Fruit fly (Drosophila melanogaster) whole organism, prepupa: ENCODE measurements around the gene CG11562.

Experiments
- CG11294 ChIP-seq: fragments of 200-800 bp; sonication (Bioruptor generic); IDR thresholded peaks from 2 replicates; pipeline ENCODE4 v1.3.6; 2022; ENCODE audit warnings: missing biosample characterization, missing genetic modification characterization
- CG11902 ChIP-seq: fragments of 200-800 bp; sonication (Bioruptor generic); optimal IDR thresholded peaks from 3 replicates; lab custom pipeline; 2016; ENCODE audit warnings: missing biosample characterization, missing genetic modification characterization
- CG16779 ChIP-seq: fragments of 200-800 bp; sonication (Bioruptor generic); optimal IDR thresholded peaks from 3 replicates; lab custom pipeline; 2017; ENCODE audit warnings: missing biosample characterization, mild to moderate bottlenecking, missing genetic modification characterization
- CG31627 ChIP-seq: fragments of 200-800 bp; sonication (Bioruptor generic); optimal IDR thresholded peaks from 3 replicates; lab custom pipeline; 2016; ENCODE audit warnings: missing biosample characterization, missing genetic modification characterization
- CG3919 ChIP-seq: fragments of 200-800 bp; sonication (Bioruptor generic); optimal IDR thresholded peaks from 3 replicates; lab custom pipeline; 2016; ENCODE audit warnings: missing biosample characterization, missing genetic modification characterization
- CG4318 ChIP-seq: fragments of 200-800 bp; sonication (Bioruptor generic); optimal IDR thresholded peaks from 3 replicates; lab custom pipeline; 2017; ENCODE audit warnings: missing biosample characterization, mild to moderate bottlenecking, missing genetic modification characterization
- CG6163 ChIP-seq: fragments of 200-800 bp; sonication (Bioruptor generic); IDR thresholded peaks from 3 replicates; pipeline ENCODE4 v1.3.6; 2022; ENCODE audit warnings: missing biosample characterization, missing genetic modification characterization
- CG6276 ChIP-seq: fragments of 200-800 bp; sonication (Bioruptor generic); optimal IDR thresholded peaks from 2 replicates; lab custom pipeline; 2017; ENCODE audit warnings: missing biosample characterization, mild to moderate bottlenecking, missing genetic modification characterization
- CG6792 ChIP-seq: fragments of 200-800 bp; sonication (Bioruptor generic); optimal IDR thresholded peaks from 3 replicates; lab custom pipeline; 2016; ENCODE audit warnings: missing biosample characterization, missing genetic modification characterization
- CG6808 ChIP-seq: fragments of 200-800 bp; sonication (Bioruptor generic); optimal IDR thresholded peaks from 3 replicates; lab custom pipeline; 2017; ENCODE audit warnings: missing biosample characterization, missing genetic modification characterization, mild to moderate bottlenecking, moderate library complexity, missing genetic modification reagents
- CG7368 ChIP-seq: fragments of 200-800 bp; sonication (Bioruptor generic); optimal IDR thresholded peaks from 3 replicates; lab custom pipeline; 2016; ENCODE audit warnings: missing biosample characterization, missing genetic modification characterization
- CG8119 ChIP-seq: fragments of 200-800 bp; sonication (Bioruptor generic); IDR thresholded peaks from 3 replicates; pipeline ENCODE4 v1.3.6; 2022; ENCODE audit warnings: missing biosample characterization, missing genetic modification characterization
- CG8319 ChIP-seq: fragments of 200-800 bp; sonication (Bioruptor generic); optimal IDR thresholded peaks from 3 replicates; lab custom pipeline; 2016; ENCODE audit warnings: missing biosample characterization, missing genetic modification characterization
- CG8632 ChIP-seq: fragments of 200-800 bp; sonication (Bioruptor generic); optimal IDR thresholded peaks from 3 replicates; lab custom pipeline; 2016; ENCODE audit warnings: missing biosample characterization, missing genetic modification characterization
- CG9139 ChIP-seq: fragments of 200-800 bp; sonication (Bioruptor generic); optimal IDR thresholded peaks from 3 replicates; lab custom pipeline; 2017; ENCODE audit warnings: missing biosample characterization, mild to moderate bottlenecking, missing genetic modification characterization
- Eip78C ChIP-seq: fragments of 200-800 bp; sonication (Bioruptor generic); peaks from one replicate; lab custom pipeline; 2016; ENCODE audit warnings: missing biosample characterization, missing genetic modification characterization
- Eip93F ChIP-seq: fragments of 200-800 bp; sonication (Bioruptor generic); optimal IDR thresholded peaks from 2 replicates; lab custom pipeline; 2016; ENCODE audit warnings: missing biosample characterization, mild to moderate bottlenecking, missing genetic modification characterization
- Ets21C ChIP-seq: fragments of 200-800 bp; sonication (Bioruptor generic); optimal IDR thresholded peaks from 3 replicates; lab custom pipeline; 2016; ENCODE audit warnings: missing biosample characterization, missing genetic modification characterization
- Ets96B ChIP-seq: fragments of 200-800 bp; optimal IDR thresholded peaks from 2 replicates; lab custom pipeline; 2019; ENCODE audit warnings: missing biosample characterization, mild to moderate bottlenecking, missing genetic modification characterization, moderate library complexity
- Gug ChIP-seq: fragments of 200-800 bp; sonication (Bioruptor generic); IDR thresholded peaks from 2 replicates; pipeline ENCODE4 v1.3.6; 2022; ENCODE audit warnings: missing biosample characterization, missing genetic modification characterization
- Hr39 ChIP-seq: fragments of 200-800 bp; sonication (Bioruptor generic); optimal IDR thresholded peaks from 2 replicates; lab custom pipeline; 2016; ENCODE audit warnings: missing biosample characterization, missing genetic modification characterization
- Lpt ChIP-seq: fragments of 200-800 bp; sonication (Bioruptor generic); optimal IDR thresholded peaks from 3 replicates; lab custom pipeline; 2016; ENCODE audit warnings: missing biosample characterization, missing genetic modification characterization
- Met ChIP-seq: fragments of 200-800 bp; sonication (Bioruptor generic); optimal IDR thresholded peaks from 3 replicates; lab custom pipeline; 2016; ENCODE audit warnings: missing biosample characterization, missing genetic modification characterization
- Smox ChIP-seq: fragments of 200-800 bp; sonication (Bioruptor generic); optimal IDR thresholded peaks from 3 replicates; lab custom pipeline; 2016; ENCODE audit warnings: missing biosample characterization, missing genetic modification characterization
- Sox102F ChIP-seq: fragments of 200-800 bp; sonication (Bioruptor generic); optimal IDR thresholded peaks from 2 replicates; lab custom pipeline; 2016; ENCODE audit warnings: missing biosample characterization, mild to moderate bottlenecking, missing genetic modification characterization
- Sox14 ChIP-seq: fragments of 200-800 bp; sonication (Bioruptor generic); optimal IDR thresholded peaks from 3 replicates; lab custom pipeline; 2016; ENCODE audit warnings: missing biosample characterization, missing genetic modification characterization
- achi ChIP-seq: fragments of 200-800 bp; sonication (Bioruptor generic); optimal IDR thresholded peaks from 3 replicates; lab custom pipeline; 2016; ENCODE audit warnings: missing biosample characterization, missing genetic modification characterization
- cyc ChIP-seq: fragments of 200-800 bp; sonication (Bioruptor generic); optimal IDR thresholded peaks from 3 replicates; lab custom pipeline; 2016; ENCODE audit warnings: missing biosample characterization, missing genetic modification characterization
- esn ChIP-seq: fragments of 200-800 bp; sonication (Bioruptor generic); optimal IDR thresholded peaks from 2 replicates; lab custom pipeline; 2016; ENCODE audit warnings: missing biosample characterization, mild to moderate bottlenecking, missing genetic modification characterization, moderate library complexity
- fd85E ChIP-seq: fragments of 200-800 bp; sonication (Bioruptor generic); optimal IDR thresholded peaks from 3 replicates; lab custom pipeline; 2016; ENCODE audit warnings: missing biosample characterization, missing genetic modification characterization
- pdm3 ChIP-seq: fragments of 200-800 bp; sonication (Bioruptor generic); optimal IDR thresholded peaks from 3 replicates; lab custom pipeline; 2016; ENCODE audit warnings: missing biosample characterization, missing genetic modification characterization
- salr ChIP-seq, 2 experiments: fragments of 200-800 bp; sonication (Bioruptor generic); optimal IDR thresholded peaks; 3 replicates each; lab custom pipeline; 2016 to 2018; ENCODE audit warnings: missing biosample characterization in 2 of 2, missing genetic modification characterization in 2 of 2, mild to moderate bottlenecking in 1 of 2
- spab ChIP-seq: fragments of 200-800 bp; sonication (Bioruptor generic); optimal IDR thresholded peaks from 2 replicates; lab custom pipeline; 2017; ENCODE audit warnings: missing biosample characterization, mild to moderate bottlenecking, missing genetic modification characterization, missing genetic modification reagents
- svp ChIP-seq: fragments of 200-800 bp; sonication (Bioruptor generic); peaks from one replicate; lab custom pipeline; 2016; ENCODE audit warnings: missing biosample characterization, missing genetic modification characterization
- topi ChIP-seq: fragments of 200-800 bp; sonication (Bioruptor generic); optimal IDR thresholded peaks from 3 replicates; lab custom pipeline; 2016; ENCODE audit warnings: missing biosample characterization, missing genetic modification characterization
- vri ChIP-seq: fragments of 200-800 bp; sonication (Bioruptor generic); optimal IDR thresholded peaks from 3 replicates; lab custom pipeline; 2016; ENCODE audit warnings: missing biosample characterization, mild to moderate bottlenecking, missing genetic modification characterization

CG11562 gene

DNA sequence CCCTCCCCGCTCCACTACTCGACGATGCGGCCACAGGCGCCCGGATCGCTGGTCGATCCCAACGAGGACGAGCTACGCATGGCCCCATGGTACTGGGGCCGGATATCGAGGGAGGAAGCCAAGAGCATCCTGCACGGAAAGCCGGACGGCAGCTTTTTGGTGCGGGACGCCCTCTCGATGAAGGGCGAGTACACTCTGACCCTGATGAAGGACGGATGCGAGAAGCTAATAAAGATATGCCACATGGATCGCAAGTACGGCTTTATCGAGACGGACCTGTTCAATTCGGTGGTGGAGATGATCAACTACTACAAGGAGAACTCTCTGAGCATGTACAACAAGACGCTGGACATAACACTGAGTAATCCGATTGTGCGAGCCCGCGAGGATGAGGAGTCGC, 6.8 kb downstream of the CG11562 start:
- TF ChIP-seq svp (peak; percentile 2), esn (GFP tag; lab: Kevin White, UChicago) (no peak)

DNA sequence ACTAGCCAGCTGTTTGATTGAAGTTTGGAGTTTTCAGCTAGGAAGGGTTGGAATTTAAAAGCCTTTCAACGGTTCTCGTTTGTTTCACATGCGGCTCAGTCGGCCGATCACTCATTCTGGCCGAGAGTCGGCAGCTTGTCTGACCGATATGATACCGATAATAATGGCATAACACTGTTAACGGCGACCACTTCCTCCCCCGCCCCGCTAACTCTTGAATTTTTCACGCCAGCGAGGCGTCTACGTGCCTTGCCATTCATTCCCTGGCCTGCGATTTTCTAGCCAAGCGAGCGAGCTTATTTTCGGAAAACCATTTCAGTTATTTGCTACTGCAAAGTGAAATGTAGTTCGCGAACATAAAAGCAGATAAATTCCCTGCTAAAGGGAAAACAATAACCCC, 7.8 kb downstream of the CG11562 start:
- TF ChIP-seq Gug (GFP tag; lab: Robert Waterston, UW) = no peak
- TF ChIP-seq vri = peak; percentile 90

DNA sequence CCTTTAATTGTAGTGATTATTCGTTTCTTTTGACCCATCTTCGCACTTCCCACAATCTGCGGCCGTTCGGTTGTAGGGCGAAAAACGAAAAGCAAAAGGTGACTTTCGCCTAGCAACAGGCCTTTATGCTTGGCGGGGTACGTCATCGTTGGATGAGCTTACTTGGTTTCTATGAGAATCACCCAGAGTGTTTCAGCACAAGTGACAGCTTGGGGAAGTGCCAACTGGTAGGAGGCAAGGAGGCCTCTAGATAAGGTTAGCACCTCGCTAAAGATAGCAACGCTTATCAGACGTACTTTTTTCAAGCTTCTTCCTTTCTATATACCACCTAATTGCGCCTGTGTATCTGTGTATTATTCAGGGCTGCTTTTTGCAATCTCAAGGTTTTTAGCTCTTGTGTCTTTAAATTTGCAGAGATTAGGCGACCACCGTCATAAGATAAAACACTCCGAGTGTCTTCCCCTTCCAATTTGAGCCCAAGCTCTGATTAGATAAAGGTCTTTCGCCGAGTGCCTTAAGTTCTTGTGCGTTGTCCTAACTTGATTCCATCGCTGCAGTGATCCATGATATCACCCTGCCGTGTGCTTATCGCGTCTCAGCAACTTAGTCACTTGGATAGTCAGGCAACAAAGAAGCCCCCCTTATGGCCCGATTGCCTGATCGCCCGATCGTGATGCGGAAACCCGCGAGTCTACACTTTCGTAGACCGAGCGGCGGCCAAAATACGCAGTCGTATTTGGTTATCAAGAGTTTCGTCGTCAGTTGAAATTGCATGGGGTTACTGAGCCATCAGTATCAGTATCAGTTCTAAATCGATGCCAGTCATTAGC, 8.9 kb downstream of the CG11562 start:
- TF ChIP-seq CG4318 (no peak), CG9139 (GFP tag; lab: Kevin White, UChicago) (no peak), Gug (GFP tag; lab: Robert Waterston, UW) (no peak), cyc (no peak), Ets21C (GFP tag; lab: Kevin White, UChicago) (no peak), CG6163 (GFP tag; lab: Robert Waterston, UW) (no peak), pdm3 (GFP tag; lab: Kevin White, UChicago) (no peak), spab (GFP tag; lab: Kevin White, UChicago) (no peak), CG8119 (GFP tag; lab: Robert Waterston, UW) (no peak), CG7368 (no peak), CG6792 (GFP tag; lab: Kevin White, UChicago) (no peak), Sox102F (no peak), svp (peak; percentile 92), Lpt (GFP tag; lab: Kevin White, UChicago) (no peak), CG16779 (tag; lab: Kevin White, UChicago) (no peak), Smox (GFP tag; lab: Kevin White, UChicago) (no peak), achi (GFP tag; lab: Kevin White, UChicago) (no peak), CG8319 (no peak), CG3919 (GFP tag; lab: Kevin White, UChicago) (no peak), CG8632 (GFP tag; lab: Kevin White, UChicago) (no peak), vri (peak; percentile 91), CG31627 (GFP tag; lab: Kevin White, UChicago) (no peak), CG11294 (GFP tag; lab: Robert Waterston, UW) (no peak), salr (GFP tag; optimal IDR thresholded peaks at IDR 0.05; lab: Kevin White, UChicago) (no peak), Met (GFP tag; lab: Kevin White, UChicago) (no peak), CG6808 (GFP tag; lab: Kevin White, UChicago) (no peak), Sox14 (GFP tag; lab: Kevin White, UChicago) (peak; percentile 60), fd85E (GFP tag; lab: Kevin White, UChicago) (no peak), Hr39 (GFP tag; lab: Kevin White, UChicago) (no peak), Ets96B (tag; lab: Kevin White, UChicago) (no peak), Eip78C (GFP tag; lab: Kevin White, UChicago) (no peak), CG6276 (GFP tag; lab: Kevin White, UChicago) (no peak), CG11902 (GFP tag; lab: Kevin White, UChicago) (no peak), Eip93F (GFP tag; lab: Kevin White, UChicago) (peak; percentile 80), topi (GFP tag; lab: Kevin White, UChicago) (no peak)
- TF ChIP-seq, all 60 proteins: peak for 4
